Worm (Caenorhabditis elegans): Measurements from ENCODE around the gene R02C2.7.

ce11 chrV:281616-282015 is 39.2 kb upstream of the R02C2.7 start, which contains the start of gene npr-5:
- no peak for TF ChIP-seq tab-1 (GFP tag; IDR thresholded peaks at IDR 0.05)
- no peak for TF ChIP-seq flt-1 (GFP tag; IDR thresholded peaks at IDR 0.05)
- TF ChIP-seq ztf-29 (GFP tag; IDR thresholded peaks at IDR 0.05) = no peak
- TF ChIP-seq ztf-23 (GFP tag; IDR thresholded peaks at IDR 0.05) = no peak
- no peak for TF ChIP-seq ref-1 (GFP tag; conservative IDR thresholded peaks at IDR 0.05)
- TF ChIP-seq med-1 (GFP tag; optimal IDR thresholded peaks at IDR 0.05; ENCODE audit: insufficient read depth) = no peak
